Fruit fly (Drosophila melanogaster): ENCODE measurements around the gene Cog8.

DNA sequence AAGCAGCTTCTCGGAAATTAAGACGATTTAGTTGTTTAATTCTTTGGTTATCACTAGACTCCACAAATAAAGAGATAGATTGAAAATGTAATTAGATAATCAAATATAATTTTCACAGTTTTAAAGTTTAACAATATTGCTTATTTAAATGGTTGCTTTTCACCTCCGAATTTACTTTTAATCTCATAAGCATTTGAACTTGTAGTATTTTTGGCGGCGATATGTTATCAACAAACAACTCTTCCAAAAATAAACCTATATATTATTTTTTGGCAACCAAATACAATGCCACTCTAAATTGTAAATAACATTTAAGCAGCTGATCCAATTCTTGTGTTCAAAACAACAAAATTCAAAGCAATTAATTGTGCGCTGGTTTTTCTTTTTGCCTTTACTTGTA is 14.3 kb downstream of the Cog8 start, which contains the start of the genes CG43355 and sala:
- TF ChIP-seq kay (GFP tag; ENCODE audit: borderline replicate concordance) (peak; percentile 61), Mnt (GFP tag; optimal IDR thresholded peaks at IDR 0.05) (no peak)
